Fruit fly (Drosophila melanogaster) whole organism, larva: ENCODE data around the gene CG16749.

Experiments
- noc ChIP-seq: fragments of 200-800 bp; sonication (Bioruptor generic); optimal IDR thresholded peaks from 3 replicates; lab custom pipeline; 2019; ENCODE audit warnings: missing biosample characterization, mild to moderate bottlenecking, missing genetic modification characterization, moderate library complexity

Gene CG16749

dm6 chr3R:9331861-9332260 is at the start of gene CG16749:
Gene CG16749, minus strand, starts transcription at chr3R:9331885.
- TF ChIP-seq noc (tag; lab: Kevin White, UChicago), result peak; percentile 27

dm6 chr3R:9380970-9381369 is 49.3 kb upstream of the CG16749 start:
- no peak for TF ChIP-seq noc (tag; lab: Kevin White, UChicago)

- TF ChIP-seq noc (tag; lab: Kevin White, UChicago), result peak; percentile 52
Measured at dm6 chr3R:9378644-9379411, 47.1 kb upstream of the CG16749 start.

dm6 chr3R:9376789-9377188 is 45.1 kb upstream of the CG16749 start:
- no peak for TF ChIP-seq noc (tag; lab: Kevin White, UChicago)

- peak; percentile 66 for TF ChIP-seq noc (tag; lab: Kevin White, UChicago)
Measured at dm6 chr3R:9370413-9370812, 38.7 kb upstream of the CG16749 start.

dm6 chr3R:9365893-9366500 is 34.3 kb upstream of the CG16749 start:
- TF ChIP-seq noc (tag; lab: Kevin White, UChicago), result peak; percentile 27

dm6 chr3R:9365121-9365520 is 33.4 kb upstream of the CG16749 start, which contains the start of gene Srr:
Gene Srr, plus strand, starts transcription at chr3R:9365398.
- no peak for TF ChIP-seq noc (tag; lab: Kevin White, UChicago)

- no peak for TF ChIP-seq noc (tag; lab: Kevin White, UChicago)
Measured at dm6 chr3R:9363066-9363719, 31.5 kb upstream of the CG16749 start, which contains the start of gene CG18473. Gene CG18473, plus strand, starts transcription at chr3R:9363305.

dm6 chr3R:9359393-9359792 is 27.7 kb upstream of the CG16749 start:
- TF ChIP-seq noc (tag; lab: Kevin White, UChicago), result no peak

- TF ChIP-seq noc (tag; lab: Kevin White, UChicago), result no peak
Measured at dm6 chr3R:9355195-9355594, 23.5 kb upstream of the CG16749 start, which contains the start of gene CG43675. Gene CG43675, plus strand, starts transcription at chr3R:9355495.

dm6 chr3R:9353276-9353652 is 21.6 kb upstream of the CG16749 start:
- peak; percentile 71 for TF ChIP-seq noc (tag; lab: Kevin White, UChicago)

- TF ChIP-seq noc (tag; lab: Kevin White, UChicago), result no peak
Measured at dm6 chr3R:9352595-9353275, 21.1 kb upstream of the CG16749 start.

dm6 chr3R:9351415-9352379 is 20.0 kb upstream of the CG16749 start:
- peak; percentile 85 for TF ChIP-seq noc (tag; lab: Kevin White, UChicago)

- TF ChIP-seq noc (tag; lab: Kevin White, UChicago), result no peak
Measured at dm6 chr3R:9350561-9351379, 19.1 kb upstream of the CG16749 start.
